Fruit fly (Drosophila melanogaster): Measurements from ENCODE around the gene CG9040.
A peak's percentile ranks its signal among the peaks of the same experiment; 100 is the strongest.

The CG9040 gene

DNA sequence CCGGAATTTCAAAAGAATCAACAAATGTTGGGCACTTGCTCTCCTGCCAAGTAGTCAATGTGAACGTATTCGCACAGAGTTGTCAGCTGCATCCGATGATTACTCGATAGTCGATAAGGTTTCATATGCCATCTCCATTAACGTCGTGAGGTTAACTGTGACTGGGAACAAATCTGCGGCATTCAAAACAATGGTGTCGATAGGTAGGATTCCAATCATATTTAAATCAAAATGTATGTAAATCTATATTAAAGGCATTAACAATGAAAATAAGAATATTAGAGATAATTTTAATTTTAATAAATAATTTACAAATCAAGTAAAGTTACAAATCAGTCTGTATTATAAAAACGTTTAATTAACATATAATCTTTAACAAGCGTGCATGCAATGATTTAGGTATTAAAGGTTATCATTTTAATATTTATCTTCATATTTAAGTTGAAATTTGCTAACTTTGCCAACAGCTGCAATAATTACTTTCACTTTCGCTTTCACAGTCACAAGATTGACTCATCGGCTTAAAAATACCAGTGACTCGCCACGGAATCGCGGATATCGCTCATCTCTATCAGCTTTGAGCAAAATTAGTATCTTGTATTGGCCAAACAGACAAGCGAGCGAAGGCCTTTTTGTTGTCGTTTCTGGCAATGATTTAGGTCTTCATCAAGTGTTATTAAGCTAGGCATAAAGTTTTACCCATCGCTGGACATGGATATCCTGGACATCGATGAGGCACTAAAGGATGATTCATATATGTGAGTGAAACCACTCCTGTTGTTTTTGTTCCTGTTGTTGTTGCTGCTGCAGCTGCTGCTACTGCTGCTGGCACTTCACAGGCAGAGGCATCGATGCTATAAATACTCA lies 22.8 kb upstream of the CG9040 start, which contains the start of the genes Meics, Nxf3 and ssp2 (continued):
- TF ChIP-seq MBD-R2 (GFP tag; IDR thresholded peaks at IDR 0.05), result peak; percentile 79
- TF ChIP-seq CG3995 (GFP tag; optimal IDR thresholded peaks at IDR 0.05), result peak; percentile 98
- peak; percentile 5 for TF ChIP-seq yki (optimal IDR thresholded peaks at IDR 0.05)
- TF ChIP-seq CG1233 (GFP tag; optimal IDR thresholded peaks at IDR 0.05), result peak; percentile 2
- no peak for TF ChIP-seq CG6254 (GFP tag; optimal IDR thresholded peaks at IDR 0.05)
- peak; percentile 59 for TF ChIP-seq CG13287 (GFP tag; IDR thresholded peaks at IDR 0.05; ENCODE audit: partially characterized antibody)
- TF ChIP-seq lov (optimal IDR thresholded peaks at IDR 0.05), result no peak
- TF ChIP-seq lov (GFP tag; IDR thresholded peaks at IDR 0.05), result 0 out of 3 replicates have a peak, but pooled peaks have one; percentile 38
- no peak for TF ChIP-seq CG31365 (tag; optimal IDR thresholded peaks at IDR 0.05)
- peak; percentile 39; the same call in 1 of the 3 replicates for TF ChIP-seq mld (GFP tag; IDR thresholded peaks at IDR 0.05; ENCODE audit: partially characterized antibody)
- TF ChIP-seq CG9932 (GFP tag; IDR thresholded peaks at IDR 0.05), result peak; percentile 74
- TF ChIP-seq CG7556 (GFP tag; optimal IDR thresholded peaks at IDR 0.05), result peak; percentile 7
- peak; percentile 71 for TF ChIP-seq Rfx (GFP tag; IDR thresholded peaks at IDR 0.05)
- peak; percentile 40 for TF ChIP-seq sug (tag; optimal IDR thresholded peaks at IDR 0.05)
- TF ChIP-seq ro (GFP tag; IDR thresholded peaks at IDR 0.05), result no peak
- no peak for TF ChIP-seq sc (optimal IDR thresholded peaks at IDR 0.05)
- peak; percentile 7 for TF ChIP-seq sc (GFP tag; optimal IDR thresholded peaks at IDR 0.05)
- peak; percentile 84 for TF ChIP-seq Med (GFP tag)
- no peak for TF ChIP-seq CG13123 (GFP tag; optimal IDR thresholded peaks at IDR 0.05)
- no peak for TF ChIP-seq slp2 (GFP tag; optimal IDR thresholded peaks at IDR 0.05)
- TF ChIP-seq CG7372 (GFP tag; IDR thresholded peaks at IDR 0.05), result no peak
- peak; percentile 55 for TF ChIP-seq mam (GFP tag; optimal IDR thresholded peaks at IDR 0.05)
- TF ChIP-seq CG1603 (tag; optimal IDR thresholded peaks at IDR 0.05), result peak; percentile 58
- TF ChIP-seq CG1602 (GFP tag; optimal IDR thresholded peaks at IDR 0.05), result no peak
- TF ChIP-seq CG14710 (tag; optimal IDR thresholded peaks at IDR 0.05), result peak; percentile 88
- TF ChIP-seq Sin3A (optimal IDR thresholded peaks at IDR 0.05), result peak; percentile 13
- TF ChIP-seq CG12942 (GFP tag; optimal IDR thresholded peaks at IDR 0.05), result peak; percentile 14
- TF ChIP-seq CG6791 (GFP tag; IDR thresholded peaks at IDR 0.05; ENCODE audit: partially characterized antibody), result peak; percentile 68
- TF ChIP-seq CG43689 (GFP tag; IDR thresholded peaks at IDR 0.05), result no peak
- TF ChIP-seq CG14860 (GFP tag; IDR thresholded peaks at IDR 0.05; ENCODE audit: partially characterized antibody), result peak; percentile 49; the same call in 2 of the 3 replicates
- peak; percentile 17 for TF ChIP-seq CG8924 (tag; optimal IDR thresholded peaks at IDR 0.05)
- peak; percentile 50; the same call in 1 of the 2 replicates for TF ChIP-seq ranshi (GFP tag; IDR thresholded peaks at IDR 0.05)
- TF ChIP-seq CG3847 (GFP tag; IDR thresholded peaks at IDR 0.05), result peak; percentile 45
- no peak for TF ChIP-seq org-1 (GFP tag; optimal IDR thresholded peaks at IDR 0.05)
- TF ChIP-seq CG4617 (GFP tag; optimal IDR thresholded peaks at IDR 0.05; ENCODE audit: borderline replicate concordance), result peak; percentile 55
- TF ChIP-seq Myb (GFP tag; optimal IDR thresholded peaks at IDR 0.05), result peak; percentile 13
- TF ChIP-seq CG13894 (tag; optimal IDR thresholded peaks at IDR 0.05), result no peak
- no peak for TF ChIP-seq onecut (GFP tag; IDR thresholded peaks at IDR 0.05)
- TF ChIP-seq Oaz (GFP tag; IDR thresholded peaks at IDR 0.05), result no peak
- TF ChIP-seq CG14014 (GFP tag; IDR thresholded peaks at IDR 0.05), result no peak
- TF ChIP-seq dpn (GFP tag; optimal IDR thresholded peaks at IDR 0.05), result peak in 1 of 2 experiments; percentile 20
- TF ChIP-seq Rx (GFP tag; IDR thresholded peaks at IDR 0.05), result peak; percentile 3; the same call in 1 of the 2 replicates
- no peak for TF ChIP-seq cas (GFP tag; IDR thresholded peaks at IDR 0.05)
- no peak for TF ChIP-seq D (optimal IDR thresholded peaks at IDR 0.05)
- peak; percentile 25 for TF ChIP-seq D (GFP tag; optimal IDR thresholded peaks at IDR 0.05)
- TF ChIP-seq gt (GFP tag; IDR thresholded peaks at IDR 0.05), result no peak
- no peak for TF ChIP-seq CG10979 (tag; optimal IDR thresholded peaks at IDR 0.05)
- no peak for TF ChIP-seq Hmx (GFP tag; optimal IDR thresholded peaks at IDR 0.05)
- peak; percentile 99 for TF ChIP-seq Blimp-1 (GFP tag; optimal IDR thresholded peaks at IDR 0.05)
- no peak for TF ChIP-seq eyg (GFP tag; optimal IDR thresholded peaks at IDR 0.05)
- TF ChIP-seq CG17568 (GFP tag; optimal IDR thresholded peaks at IDR 0.05), result no peak
